Worm (Caenorhabditis elegans) whole organism, young adult: ENCODE measurements around the gene cpg-23.
A peak's percentile ranks its signal among the peaks of the same experiment; 100 is the strongest.

Source experiments
- B0019.2 ChIP-seq: fragments of 200-800 bp; sonication (Bioruptor generic); conservative IDR thresholded peaks from 2 replicates; pipeline ENCODE4 v1.3.6; 2022; ENCODE audit warnings: missing genetic modification reagents, missing genetic modification characterization, missing compliant biosample characterization
- B0261.1 ChIP-seq: sonication (generic microtip); optimal IDR thresholded peaks from 2 replicates; lab custom pipeline; 2016; ENCODE audit warnings: mild to moderate bottlenecking, missing genetic modification characterization, moderate library complexity, missing compliant biosample characterization
- C06A6.2 ChIP-seq: fragments of 200-800 bp; sonication (Bioruptor generic); conservative IDR thresholded peaks from 2 replicates; pipeline ENCODE4 v1.3.6; 2022; ENCODE audit warnings: missing genetic modification characterization, missing compliant biosample characterization
- D2030.7 ChIP-seq: fragments of 200-800 bp; sonication (Bioruptor generic); IDR thresholded peaks from 2 replicates; pipeline ENCODE4 v1.3.6; 2022; ENCODE audit warnings: missing genetic modification reagents, missing genetic modification characterization, missing compliant biosample characterization
- F10E7.11 ChIP-seq: sonication (generic microtip); optimal IDR thresholded peaks from 2 replicates; lab custom pipeline; 2017; ENCODE audit warnings: mild to moderate bottlenecking, missing genetic modification characterization, moderate library complexity, missing compliant biosample characterization
- F57A8.1 ChIP-seq: fragments of 200-800 bp; sonication (Bioruptor generic); optimal IDR thresholded peaks from 2 replicates; lab custom pipeline; 2018; ENCODE audit warnings: mild to moderate bottlenecking, missing genetic modification characterization, moderate library complexity, missing compliant biosample characterization
- F57C9.4 ChIP-seq: sonication (generic microtip); optimal IDR thresholded peaks from 2 replicates; lab custom pipeline; 2017; ENCODE audit warnings: mild to moderate bottlenecking, missing genetic modification characterization, missing compliant biosample characterization
- T07F8.4 ChIP-seq: sonication (generic microtip); optimal IDR thresholded peaks from 2 replicates; lab custom pipeline; 2016; ENCODE audit warnings: mild to moderate bottlenecking, missing genetic modification characterization, moderate library complexity, missing compliant biosample characterization
- T26A5.8 ChIP-seq: sonication (generic microtip); optimal IDR thresholded peaks from 2 replicates; lab custom pipeline; 2016; ENCODE audit warnings: missing genetic modification characterization, missing compliant biosample characterization
- Y56A3A.18 ChIP-seq: fragments of 200-800 bp; sonication (Bioruptor generic); IDR thresholded peaks from 2 replicates; pipeline ENCODE4 v1.3.6; 2022; ENCODE audit warnings: missing genetic modification reagents, missing genetic modification characterization, missing compliant biosample characterization
- Y79H2A.3 ChIP-seq: fragments of 200-800 bp; sonication (Bioruptor generic); conservative IDR thresholded peaks from 2 replicates; pipeline ENCODE4 v1.3.6; 2022; ENCODE audit warnings: missing genetic modification reagents, missing genetic modification characterization, missing compliant biosample characterization
- Y95B8A.8 ChIP-seq: fragments of 200-800 bp; sonication (Bioruptor generic); IDR thresholded peaks from 2 replicates; pipeline ENCODE4 v1.3.6; 2022; ENCODE audit warnings: missing genetic modification reagents, missing genetic modification characterization, missing compliant biosample characterization
- ZK185.1 ChIP-seq: sonication (generic microtip); optimal IDR thresholded peaks from 2 replicates; lab custom pipeline; 2016; ENCODE audit warnings: mild to moderate bottlenecking, missing genetic modification characterization, missing compliant biosample characterization; ENCODE audit not compliant: poor library complexity, severe bottlenecking
- akir-1 ChIP-seq: fragments of 200-800 bp; sonication (Bioruptor generic); optimal IDR thresholded peaks from 2 replicates; lab custom pipeline; 2018; ENCODE audit warnings: mild to moderate bottlenecking, missing genetic modification characterization, moderate library complexity, missing compliant biosample characterization
- aptf-2 ChIP-seq: fragments of 200-800 bp; sonication (Bioruptor generic); conservative IDR thresholded peaks from 2 replicates; pipeline ENCODE4 v1.3.6; 2022; ENCODE audit warnings: missing genetic modification reagents, missing genetic modification characterization, missing compliant biosample characterization
- bed-2 ChIP-seq: fragments of 200-800 bp; sonication (Bioruptor generic); IDR thresholded peaks from 2 replicates; pipeline ENCODE4 v1.3.6; 2022; ENCODE audit warnings: missing genetic modification reagents, missing genetic modification characterization, missing compliant biosample characterization
- ccch-3 ChIP-seq: fragments of 200-800 bp; sonication (Bioruptor generic); optimal IDR thresholded peaks from 2 replicates; lab custom pipeline; 2018; ENCODE audit warnings: mild to moderate bottlenecking, missing genetic modification characterization, missing compliant biosample characterization
- cebp-1 ChIP-seq, 2 experiments: fragments of 200-800 bp in 1 of 2; sonication (Bioruptor generic) in 1 of 2; sonication (generic microtip) in 1 of 2; IDR thresholded peaks in 1 of 2; optimal IDR thresholded peaks in 1 of 2; 2 replicates each; pipeline versions ENCODE4 v1.3.6 to Lab custom; 2017 to 2022; ENCODE audit warnings: missing compliant biosample characterization in 2 of 2, missing genetic modification characterization in 2 of 2, mild to moderate bottlenecking in 1 of 2, missing genetic modification reagents in 1 of 2, moderate library complexity in 1 of 2
- cebp-2 ChIP-seq: fragments of 200-800 bp; sonication (Bioruptor generic); IDR thresholded peaks from 2 replicates; pipeline ENCODE4 v1.3.6; 2022; ENCODE audit warnings: missing genetic modification characterization, missing compliant biosample characterization
- ceh-27 ChIP-seq: fragments of 200-800 bp; sonication (Bioruptor generic); optimal IDR thresholded peaks from 2 replicates; lab custom pipeline; 2018; ENCODE audit warnings: mild to moderate bottlenecking, missing genetic modification characterization, moderate library complexity, missing compliant biosample characterization
- die-1 ChIP-seq: sonication (generic microtip); optimal IDR thresholded peaks from 2 replicates; lab custom pipeline; 2016; ENCODE audit warnings: missing genotype, mild to moderate bottlenecking, missing genetic modification characterization, missing compliant biosample characterization
- dpl-1 ChIP-seq: fragments of 150-350 bp; optimal IDR thresholded peaks from 2 replicates; lab custom pipeline; 2014; ENCODE audit warnings: missing biosample characterization, missing genetic modification reagents, missing genetic modification characterization
- egl-44 ChIP-seq: fragments of 200-800 bp; sonication (Bioruptor generic); IDR thresholded peaks from 2 replicates; pipeline ENCODE4 v1.3.6; 2022; ENCODE audit warnings: missing genetic modification reagents, missing genetic modification characterization, missing compliant biosample characterization
- ets-4 ChIP-seq: fragments of 200-800 bp; sonication (Bioruptor generic); optimal IDR thresholded peaks from 2 replicates; lab custom pipeline; 2018; ENCODE audit warnings: mild to moderate bottlenecking, missing genetic modification characterization, missing compliant biosample characterization
- gei-17 ChIP-seq: fragments of 200-800 bp; sonication (Bioruptor generic); optimal IDR thresholded peaks from 2 replicates; lab custom pipeline; 2018; ENCODE audit warnings: mild to moderate bottlenecking, missing genetic modification characterization, missing compliant biosample characterization
- him-1 ChIP-seq: sonication (generic microtip); optimal IDR thresholded peaks from 2 replicates; lab custom pipeline; 2016; ENCODE audit warnings: missing genotype, missing genetic modification reagents, missing genetic modification characterization, missing compliant biosample characterization
- let-526 ChIP-seq: fragments of 200-800 bp; sonication (Bioruptor generic); IDR thresholded peaks from 2 replicates; pipeline ENCODE4 v1.3.6; 2022; ENCODE audit warnings: missing genetic modification reagents, missing genetic modification characterization, missing compliant biosample characterization
- lin-26 ChIP-seq: fragments of 200-800 bp; sonication (Bioruptor generic); IDR thresholded peaks from 2 replicates; pipeline ENCODE4 v1.3.6; 2022; ENCODE audit warnings: missing genetic modification reagents, missing genetic modification characterization, missing compliant biosample characterization
- lin-35 ChIP-seq, 3 experiments: fragments of 150-350 bp in 2 of 3; sonication (generic microtip) in 1 of 3; optimal IDR thresholded peaks; 2 replicates each; lab custom pipeline; 2014 to 2018; ENCODE audit warnings: missing biosample characterization in 3 of 3, missing genetic modification characterization in 3 of 3, missing genetic modification reagents in 3 of 3
- lin-54 ChIP-seq: fragments of 200-800 bp; sonication (Bioruptor generic); optimal IDR thresholded peaks from 2 replicates; lab custom pipeline; 2018; ENCODE audit warnings: mild to moderate bottlenecking, missing genetic modification characterization, missing compliant biosample characterization
- lsy-27 ChIP-seq: sonication (generic microtip); optimal IDR thresholded peaks from 2 replicates; lab custom pipeline; 2017; ENCODE audit warnings: missing genetic modification characterization, mild to moderate bottlenecking, missing compliant biosample characterization, antibody characterized with exemption, missing genotype, borderline replicate concordance; ENCODE audit not compliant: insufficient read depth
- madf-3 ChIP-seq: fragments of 200-800 bp; sonication (Bioruptor generic); IDR thresholded peaks from 2 replicates; pipeline ENCODE4 v1.3.6; 2022; ENCODE audit warnings: missing genetic modification reagents, missing genetic modification characterization, missing compliant biosample characterization
- madf-8 ChIP-seq: fragments of 200-800 bp; sonication (Bioruptor generic); conservative IDR thresholded peaks from 2 replicates; pipeline ENCODE4 v1.3.6; 2022; ENCODE audit warnings: missing genetic modification reagents, missing genetic modification characterization, missing compliant biosample characterization
- mes-4 ChIP-seq: sonication (generic microtip); optimal IDR thresholded peaks from 2 replicates; lab custom pipeline; 2016; ENCODE audit warnings: missing genotype, missing genetic modification characterization, missing compliant biosample characterization
- mxl-1 ChIP-seq: sonication (generic microtip); optimal IDR thresholded peaks from 2 replicates; lab custom pipeline; 2016; ENCODE audit warnings: missing genetic modification characterization, missing compliant biosample characterization
- nhr-120 ChIP-seq: fragments of 200-800 bp; sonication (Bioruptor generic); IDR thresholded peaks from 2 replicates; pipeline ENCODE4 v1.3.6; 2022; ENCODE audit warnings: missing genetic modification characterization, missing compliant biosample characterization
- nhr-27 ChIP-seq: fragments of 200-800 bp; sonication (Bioruptor generic); optimal IDR thresholded peaks from 2 replicates; lab custom pipeline; 2018; ENCODE audit warnings: mild to moderate bottlenecking, missing genetic modification characterization, moderate library complexity, missing compliant biosample characterization
- pbrm-1 ChIP-seq: fragments of 200-800 bp; sonication (Bioruptor generic); IDR thresholded peaks from 2 replicates; pipeline ENCODE4 v1.3.6; 2022; ENCODE audit warnings: missing genetic modification reagents, missing genetic modification characterization, missing compliant biosample characterization
- pha-4 ChIP-seq: fragments of 150-350 bp; sonication (generic microtip); optimal IDR thresholded peaks from 2 replicates; lab custom pipeline; 2014; ENCODE audit warnings: missing biosample characterization, missing genetic modification reagents, missing genetic modification characterization
- snpc-1.1 ChIP-seq: sonication (generic microtip); optimal IDR thresholded peaks from 2 replicates; lab custom pipeline; 2017; ENCODE audit warnings: missing genetic modification characterization, mild to moderate bottlenecking, missing compliant biosample characterization, antibody characterized with exemption, moderate library complexity, missing genotype, missing genetic modification reagents; ENCODE audit not compliant: insufficient read depth
- tbx-9 ChIP-seq: sonication (generic microtip); optimal IDR thresholded peaks from 2 replicates; lab custom pipeline; 2016; ENCODE audit warnings: borderline replicate concordance, missing genetic modification characterization, inconsistent platforms, missing compliant biosample characterization
- tlf-1 ChIP-seq: fragments of 200-800 bp; sonication (Bioruptor generic); optimal IDR thresholded peaks from 2 replicates; lab custom pipeline; 2018; ENCODE audit warnings: mild to moderate bottlenecking, missing genetic modification characterization, missing compliant biosample characterization
- xnd-1 ChIP-seq: sonication (generic microtip); optimal IDR thresholded peaks from 2 replicates; lab custom pipeline; 2016; ENCODE audit warnings: missing genotype, missing genetic modification reagents, missing genetic modification characterization, missing compliant biosample characterization
- zim-3 ChIP-seq: sonication (generic microtip); optimal IDR thresholded peaks from 2 replicates; lab custom pipeline; 2017; ENCODE audit warnings: mild to moderate bottlenecking, missing genetic modification characterization, moderate library complexity, missing compliant biosample characterization
- ztf-18 ChIP-seq: sonication (generic microtip); optimal IDR thresholded peaks from 2 replicates; lab custom pipeline; 2016; ENCODE audit warnings: missing genotype, mild to moderate bottlenecking, missing genetic modification characterization, missing compliant biosample characterization
- ztf-26 ChIP-seq: sonication (generic microtip); optimal IDR thresholded peaks from 2 replicates; lab custom pipeline; 2017; ENCODE audit warnings: missing genetic modification characterization, missing compliant biosample characterization
- ztf-28 ChIP-seq: fragments of 200-800 bp; sonication (Bioruptor generic); IDR thresholded peaks from 2 replicates; pipeline ENCODE4 v1.3.6; 2022; ENCODE audit warnings: missing genetic modification reagents, missing genetic modification characterization, missing compliant biosample characterization
- ztf-3 ChIP-seq: fragments of 200-800 bp; sonication (Bioruptor generic); optimal IDR thresholded peaks from 2 replicates; lab custom pipeline; 2018; ENCODE audit warnings: mild to moderate bottlenecking, missing genetic modification characterization, missing compliant biosample characterization

cpg-23 gene

DNA sequence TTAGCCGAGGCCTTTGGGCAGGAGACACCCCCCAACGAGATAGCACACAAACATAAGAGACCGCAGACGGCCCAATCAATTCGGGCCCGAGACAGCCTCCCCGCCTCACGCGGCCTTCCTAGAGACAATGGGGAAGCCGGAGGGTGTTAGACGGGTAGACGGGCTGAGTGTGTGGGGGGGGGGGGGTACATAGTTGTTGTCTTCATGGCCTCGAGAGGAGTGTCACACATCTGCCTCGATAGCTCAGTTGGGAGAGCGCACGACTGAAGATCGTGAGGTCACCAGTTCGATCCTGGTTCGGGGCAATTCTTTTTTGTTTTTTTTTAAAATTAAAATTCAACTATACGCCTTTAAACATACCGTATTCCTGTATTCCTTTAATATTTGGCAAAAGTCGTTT is 14.8 kb upstream of the cpg-23 start (continued):
- TF ChIP-seq C06A6.2, result 0 out of 2 replicates have a peak, but pooled peaks have one; percentile 26
- TF ChIP-seq mes-4, result no peak
- no peak for TF ChIP-seq F57A8.1 (GFP tag; lab: Kevin White, UChicago)
- no peak for TF ChIP-seq F57C9.4 (tag; lab: Kevin White, UChicago)
- peak; percentile 58 for TF ChIP-seq ztf-26 (tag; lab: Kevin White, UChicago)
- no peak for TF ChIP-seq Y95B8A.8
- TF ChIP-seq gei-17, result no peak
- peak; percentile 69 for TF ChIP-seq ztf-18 (tag; lab: Kevin White, UChicago)
- peak; percentile 81 for TF ChIP-seq pbrm-1 (GFP tag; lab: Robert Waterston, UW)
- TF ChIP-seq cebp-2 (GFP tag; lab: Robert Waterston, UW), result no peak
- no peak for TF ChIP-seq lsy-27 (tag; lab: Kevin White, UChicago)
- TF ChIP-seq bed-2, result peak; percentile 74; the same call in 1 of the 2 replicates
- TF ChIP-seq aptf-2, result no peak
- no peak; the same call in 1 of the 2 replicates for TF ChIP-seq madf-3 (GFP tag; lab: Robert Waterston, UW)
- TF ChIP-seq ztf-3 (GFP tag; lab: Kevin White, UChicago), result peak; percentile 44
- peak; percentile 57; the same call in 1 of the 2 replicates for TF ChIP-seq Y79H2A.3 (GFP tag; lab: Robert Waterston, UW)
- TF ChIP-seq lin-54 (GFP tag; lab: Kevin White, UChicago), result peak; percentile 67
- no peak for TF ChIP-seq cebp-1 (GFP tag; IDR thresholded peaks at IDR 0.05; lab: Robert Waterston, UW)
- peak; percentile 79 for TF ChIP-seq cebp-1 (tag; optimal IDR thresholded peaks at IDR 0.05; lab: Kevin White, UChicago)
- TF ChIP-seq B0019.2 (GFP tag; lab: Robert Waterston, UW), result 0 out of 2 replicates have a peak, but pooled peaks have one; percentile 48
- TF ChIP-seq tlf-1 (GFP tag; lab: Kevin White, UChicago), result peak; percentile 26
- TF ChIP-seq xnd-1 (tag; lab: Kevin White, UChicago), result no peak
- peak; percentile 40 for TF ChIP-seq T26A5.8 (tag; lab: Kevin White, UChicago)
- TF ChIP-seq D2030.7 (GFP tag; lab: Robert Waterston, UW), result peak; percentile 77
- peak; percentile 93 for TF ChIP-seq B0261.1 (tag; lab: Kevin White, UChicago)
- peak in 1 of 3 experiments; percentile 20 for TF ChIP-seq lin-35 (GFP tag; optimal IDR thresholded peaks at IDR 0.05; lab: Kevin White, UChicago)
- peak; percentile 79 for TF ChIP-seq ceh-27 (GFP tag; lab: Kevin White, UChicago)
- peak; percentile 51 for TF ChIP-seq zim-3
- TF ChIP-seq die-1, result peak; percentile 70
- no peak for TF ChIP-seq tbx-9 (tag; lab: Kevin White, UChicago)
- TF ChIP-seq pha-4 (tag; lab: Kevin White, UChicago), result no peak
- no peak for TF ChIP-seq T07F8.4 (tag; lab: Kevin White, UChicago)
- TF ChIP-seq ets-4 (GFP tag; lab: Kevin White, UChicago), result no peak
- TF ChIP-seq dpl-1 (GFP tag; lab: Kevin White, UChicago), result no peak
- TF ChIP-seq nhr-27 (tag; lab: Kevin White, UChicago), result no peak
- TF ChIP-seq egl-44, result peak; percentile 59; the same call in 1 of the 2 replicates
- TF ChIP-seq nhr-120 (GFP tag; lab: Robert Waterston, UW), result no peak
- TF ChIP-seq Y56A3A.18 (GFP tag; lab: Robert Waterston, UW), result peak; percentile 86
- no peak for TF ChIP-seq F10E7.11 (tag; lab: Kevin White, UChicago)
- peak; percentile 35 for TF ChIP-seq mxl-1 (tag; lab: Kevin White, UChicago)
- peak; percentile 93 for TF ChIP-seq lin-26 (GFP tag; lab: Robert Waterston, UW)
- peak; percentile 80 for TF ChIP-seq ztf-28
- no peak for TF ChIP-seq ZK185.1
- TF ChIP-seq ccch-3 (GFP tag; lab: Kevin White, UChicago), result no peak
- no peak for TF ChIP-seq madf-8
- TF ChIP-seq him-1 (tag; lab: Kevin White, UChicago), result no peak
- no peak for TF ChIP-seq snpc-1.1
- no peak for TF ChIP-seq let-526
- no peak for TF ChIP-seq akir-1 (GFP tag; lab: Kevin White, UChicago)
